Fruit fly (Drosophila melanogaster): Measurements from ENCODE around the gene CG5653.

CG5653 gene

DNA sequence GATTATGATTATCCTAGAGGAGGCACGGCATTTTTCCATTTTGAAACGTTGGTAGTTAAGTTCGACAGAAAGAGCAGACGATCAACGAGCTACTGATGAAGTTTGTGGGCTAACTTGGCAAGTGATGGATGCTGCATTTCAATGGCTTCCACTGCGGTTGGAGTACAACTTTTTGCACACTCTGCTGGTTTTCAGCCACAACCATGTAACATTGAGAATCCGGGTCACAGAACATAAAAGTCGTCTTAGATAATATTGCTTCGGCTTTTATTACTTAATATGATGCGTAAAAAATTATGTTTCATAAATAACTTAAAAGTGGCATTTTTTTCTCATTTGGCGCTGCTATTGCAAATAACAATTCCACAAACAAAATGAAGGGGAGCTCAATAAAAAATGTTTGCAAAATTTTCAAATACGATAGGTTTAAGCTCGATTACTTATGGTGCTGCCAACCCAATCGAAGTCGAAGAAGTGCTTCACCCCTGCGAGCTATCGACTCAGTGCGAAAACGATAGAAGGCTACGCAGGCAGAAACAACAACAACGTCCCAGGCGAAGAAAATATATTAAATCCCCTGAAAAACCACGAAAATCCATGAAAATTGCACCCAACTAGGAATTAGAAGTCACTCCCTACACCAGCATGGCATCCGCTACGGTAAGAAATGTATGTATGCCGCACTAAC lies at the start of gene CG5653, which contains the start of gene CG5021 (continued):
- TF ChIP-seq CG9876 (GFP tag; optimal IDR thresholded peaks at IDR 0.05) (no peak), HmgD (GFP tag; optimal IDR thresholded peaks at IDR 0.05) (no peak), pzg (GFP tag; optimal IDR thresholded peaks at IDR 0.05) (peak; percentile 87), tna (GFP tag; IDR thresholded peaks at IDR 0.05; ENCODE audit: partially characterized antibody) (peak; percentile 65), CG30020 (tag; optimal IDR thresholded peaks at IDR 0.05) (no peak), CG7928 (GFP tag; optimal IDR thresholded peaks at IDR 0.05) (peak; percentile 93), hbn (GFP tag; IDR thresholded peaks at IDR 0.05; ENCODE audit: partially characterized antibody) (no peak), trh (GFP tag; optimal IDR thresholded peaks at IDR 0.05) (no peak), CG12659 (GFP tag; optimal IDR thresholded peaks at IDR 0.05) (peak; percentile 22), Med (GFP tag) (peak; percentile 24), Scr (GFP tag; IDR thresholded peaks at IDR 0.05; ENCODE audit: partially characterized antibody) (peak; percentile 47), HmgZ (tag; optimal IDR thresholded peaks at IDR 0.05) (peak; percentile 47), CG34224 (GFP tag; IDR thresholded peaks at IDR 0.05; ENCODE audit: partially characterized antibody) (peak; percentile 66), tup (GFP tag; optimal IDR thresholded peaks at IDR 0.05) (no peak), klu (GFP tag; IDR thresholded peaks at IDR 0.05) (no peak), zfh2 (GFP tag; optimal IDR thresholded peaks at IDR 0.05) (no peak), Myb (GFP tag; optimal IDR thresholded peaks at IDR 0.05) (peak; percentile 68), knrl (GFP tag; IDR thresholded peaks at IDR 0.05; ENCODE audit: partially characterized antibody) (peak; percentile 59), CG13287 (GFP tag; IDR thresholded peaks at IDR 0.05; ENCODE audit: partially characterized antibody) (peak; percentile 71), wdn (GFP tag; IDR thresholded peaks at IDR 0.05) (no peak), Dref (GFP tag; IDR thresholded peaks at IDR 0.05) (peak; percentile 96), Dp (GFP tag; optimal IDR thresholded peaks at IDR 0.05) (peak; percentile 95), Dll (GFP tag; IDR thresholded peaks at IDR 0.05; ENCODE audit: partially characterized antibody) (no peak; the same call in 3 of the 4 replicates), CG2116 (GFP tag; optimal IDR thresholded peaks at IDR 0.05) (peak; percentile 58), HLHmδ (GFP tag; optimal IDR thresholded peaks at IDR 0.05) (no peak), caup (GFP tag; optimal IDR thresholded peaks at IDR 0.05; ENCODE audit: severe bottlenecking) (no peak), CG31224 (GFP tag; IDR thresholded peaks at IDR 0.05) (no peak), CG6791 (GFP tag; IDR thresholded peaks at IDR 0.05; ENCODE audit: partially characterized antibody) (peak; percentile 75; the same call in 2 of the 3 replicates), Aef1 (GFP tag; IDR thresholded peaks at IDR 0.05) (peak; percentile 31; the same call in 1 of the 3 replicates), BEAF-32 (GFP tag; optimal IDR thresholded peaks at IDR 0.05) (peak; percentile 61), CG2712 (tag; optimal IDR thresholded peaks at IDR 0.05) (no peak), gsb-n (tag; optimal IDR thresholded peaks at IDR 0.05) (no peak), CG10274 (GFP tag; optimal IDR thresholded peaks at IDR 0.05) (no peak), lola (GFP tag; optimal IDR thresholded peaks at IDR 0.05) (no peak), vnd (GFP tag; IDR thresholded peaks at IDR 0.05; ENCODE audit: partially characterized antibody) (peak; percentile 56; the same call in 2 of the 3 replicates), CG7963 (GFP tag; IDR thresholded peaks at IDR 0.05; ENCODE audit: partially characterized antibody) (peak; percentile 68), ftz-f1 (GFP tag; optimal IDR thresholded peaks at IDR 0.05) (peak; percentile 82), MESR4 (GFP tag; optimal IDR thresholded peaks at IDR 0.05) (peak; percentile 48), crp (GFP tag; optimal IDR thresholded peaks at IDR 0.05) (peak in 1 of 2 experiments; percentile 68), chm (GFP tag; IDR thresholded peaks at IDR 0.05) (no peak), pho (GFP tag; optimal IDR thresholded peaks at IDR 0.05) (no peak), CG10565 (GFP tag; optimal IDR thresholded peaks at IDR 0.05) (no peak), CG17328 (GFP tag; IDR thresholded peaks at IDR 0.05) (no peak), E2f2 (GFP tag; IDR thresholded peaks at IDR 0.05) (peak; percentile 95), CG3847 (GFP tag; IDR thresholded peaks at IDR 0.05) (peak; percentile 59), Ssrp (tag; optimal IDR thresholded peaks at IDR 0.05) (no peak), Kr (GFP tag; optimal IDR thresholded peaks at IDR 0.05) (no peak), Poxn (GFP tag; IDR thresholded peaks at IDR 0.05) (no peak)
